Worm (Caenorhabditis elegans) whole organism, late embryonic: Measurements from ENCODE around the gene oac-55.

ENCODE experiments used
- C08G9.2 ChIP-seq: sonication (generic microtip); optimal IDR thresholded peaks from 2 replicates; lab custom pipeline; 2016; ENCODE audit warnings: mild to moderate bottlenecking, missing genetic modification characterization, moderate library complexity, missing compliant biosample characterization
- Y22D7AL.16 ChIP-seq: sonication (generic microtip); optimal IDR thresholded peaks from 2 replicates; lab custom pipeline; 2016; ENCODE audit warnings: missing genetic modification characterization, missing compliant biosample characterization
- ahr-1 ChIP-seq: sonication (generic microtip); optimal IDR thresholded peaks from 2 replicates; lab custom pipeline; 2016; ENCODE audit warnings: missing genetic modification characterization, missing compliant biosample characterization
- ama-1 ChIP-seq: fragments of 150-350 bp; optimal IDR thresholded peaks from 2 replicates; lab custom pipeline; 2014
- ceh-22 ChIP-seq: sonication (generic microtip); optimal IDR thresholded peaks from 2 replicates; lab custom pipeline; 2017; ENCODE audit warnings: missing biosample characterization, missing genetic modification characterization
- ceh-34 ChIP-seq: sonication (generic microtip); optimal IDR thresholded peaks from 2 replicates; lab custom pipeline; 2016; ENCODE audit warnings: mild to moderate bottlenecking, missing genetic modification characterization, missing compliant biosample characterization
- ceh-48 ChIP-seq: sonication (generic microtip); optimal IDR thresholded peaks from 2 replicates; lab custom pipeline; 2016; ENCODE audit warnings: missing genetic modification characterization, inconsistent platforms, missing compliant biosample characterization
- ceh-9 ChIP-seq: sonication (generic microtip); optimal IDR thresholded peaks from 2 replicates; lab custom pipeline; 2016; ENCODE audit warnings: mild to moderate bottlenecking, missing genetic modification characterization, inconsistent platforms, missing compliant biosample characterization
- elt-2 ChIP-seq: sonication (generic microtip); optimal IDR thresholded peaks from 2 replicates; lab custom pipeline; 2016; ENCODE audit warnings: missing genetic modification reagents, missing genetic modification characterization, missing compliant biosample characterization
- eyg-1 ChIP-seq: sonication (generic microtip); optimal IDR thresholded peaks from 2 replicates; lab custom pipeline; 2016; ENCODE audit warnings: missing genotype, missing genetic modification characterization, missing compliant biosample characterization
- fax-1 ChIP-seq: sonication (generic microtip); optimal IDR thresholded peaks from 2 replicates; lab custom pipeline; 2016; ENCODE audit warnings: missing genotype, missing genetic modification characterization, missing compliant biosample characterization
- fkh-10 ChIP-seq: fragments of 150-350 bp; optimal IDR thresholded peaks from 2 replicates; lab custom pipeline; 2014; ENCODE audit warnings: missing biosample characterization, missing genetic modification reagents, missing genetic modification characterization
- fkh-6 ChIP-seq: sonication (generic microtip); optimal IDR thresholded peaks from 2 replicates; lab custom pipeline; 2016; ENCODE audit warnings: missing genetic modification characterization, missing compliant biosample characterization
- gmeb-2 ChIP-seq: sonication (generic microtip); optimal IDR thresholded peaks from 2 replicates; lab custom pipeline; 2016; ENCODE audit warnings: missing genetic modification characterization, inconsistent platforms, missing compliant biosample characterization
- hlh-13 ChIP-seq: fragments of 200-800 bp; sonication (Bioruptor generic); optimal IDR thresholded peaks from 2 replicates; lab custom pipeline; 2018; ENCODE audit warnings: mild to moderate bottlenecking, missing genetic modification characterization, missing compliant biosample characterization
- hlh-30 ChIP-seq: sonication (generic microtip); optimal IDR thresholded peaks from 2 replicates; lab custom pipeline; 2017; ENCODE audit warnings: antibody characterized with exemption, missing genetic modification characterization, missing compliant biosample characterization; ENCODE audit not compliant: insufficient read depth
- hlh-6 ChIP-seq: sonication (generic microtip); optimal IDR thresholded peaks from 2 replicates; lab custom pipeline; 2016; ENCODE audit warnings: missing genotype, missing genetic modification characterization, missing compliant biosample characterization
- hlh-8 ChIP-seq: sonication (generic microtip); optimal IDR thresholded peaks from 2 replicates; lab custom pipeline; 2016; ENCODE audit warnings: missing genotype, missing genetic modification characterization, missing compliant biosample characterization
- lim-6 ChIP-seq: sonication (generic microtip); optimal IDR thresholded peaks from 2 replicates; lab custom pipeline; 2016; ENCODE audit warnings: missing genetic modification characterization, missing compliant biosample characterization
- mec-3 ChIP-seq: sonication (generic microtip); optimal IDR thresholded peaks from 2 replicates; lab custom pipeline; 2016; ENCODE audit warnings: borderline replicate concordance, missing genetic modification characterization, missing compliant biosample characterization
- nfya-1 ChIP-seq: sonication (generic microtip); optimal IDR thresholded peaks from 2 replicates; lab custom pipeline; 2017; ENCODE audit warnings: missing genetic modification characterization, mild to moderate bottlenecking, missing compliant biosample characterization, antibody characterized with exemption, moderate library complexity
- pax-1 ChIP-seq: fragments of 150-350 bp; optimal IDR thresholded peaks from 2 replicates; lab custom pipeline; 2014; ENCODE audit warnings: missing biosample characterization, missing genetic modification characterization
- pha-2 ChIP-seq: sonication (generic microtip); optimal IDR thresholded peaks from 2 replicates; lab custom pipeline; 2017; ENCODE audit warnings: mild to moderate bottlenecking, missing genetic modification characterization, missing compliant biosample characterization
- pros-1 ChIP-seq: fragments of 150-350 bp; optimal IDR thresholded peaks from 2 replicates; lab custom pipeline; 2014; ENCODE audit warnings: missing biosample characterization, missing genetic modification reagents, missing genetic modification characterization
- ref-2 ChIP-seq: sonication (generic microtip); optimal IDR thresholded peaks from 2 replicates; lab custom pipeline; 2016; ENCODE audit warnings: missing genetic modification characterization, missing compliant biosample characterization
- tbx-2 ChIP-seq: sonication (generic microtip); optimal IDR thresholded peaks from 2 replicates; lab custom pipeline; 2016; ENCODE audit warnings: missing genetic modification characterization, missing compliant biosample characterization
- tbx-7 ChIP-seq: sonication (generic microtip); optimal IDR thresholded peaks from 2 replicates; lab custom pipeline; 2016; ENCODE audit warnings: missing genotype, missing genetic modification characterization, missing compliant biosample characterization
- unc-42 ChIP-seq: sonication (generic microtip); optimal IDR thresholded peaks from 2 replicates; lab custom pipeline; 2016; ENCODE audit warnings: missing genotype, missing genetic modification characterization, missing compliant biosample characterization
- unc-86 ChIP-seq: sonication (generic microtip); optimal IDR thresholded peaks from 2 replicates; lab custom pipeline; 2016; ENCODE audit warnings: missing genetic modification characterization, missing compliant biosample characterization

Gene oac-55

ce11 chrV:3760839-3761238 lies at the start of gene oac-55:
Gene oac-55, plus strand, starts transcription at chrV:3761139.
- TF ChIP-seq pax-1: no peak
- no peak for TF ChIP-seq pha-2 (tag; lab: Kevin White, UChicago)
- TF ChIP-seq ref-2: no peak

- no peak for TF ChIP-seq fkh-10
- no peak for TF ChIP-seq fkh-6 (tag; lab: Kevin White, UChicago)
- TF ChIP-seq ceh-34: no peak
- no peak for TF ChIP-seq gmeb-2 (tag; lab: Kevin White, UChicago)
- no peak for TF ChIP-seq hlh-6 (tag; lab: Kevin White, UChicago)
- no peak for TF ChIP-seq unc-86
- no peak for TF ChIP-seq mec-3
These were observed 49.4 kb upstream of the oac-55 start for ce11 chrV:3711544-3711943.

- TF ChIP-seq fax-1 (tag; lab: Kevin White, UChicago): no peak
- TF ChIP-seq ceh-9 (tag; lab: Kevin White, UChicago): no peak
- TF ChIP-seq ceh-48 (tag; lab: Kevin White, UChicago): no peak
These were observed 48.7 kb upstream of the oac-55 start for ce11 chrV:3712192-3712591.

- TF ChIP-seq ceh-48 (tag; lab: Kevin White, UChicago) (peak; percentile 31), tbx-7 (tag; lab: Kevin White, UChicago) (no peak)
These were observed 48.0 kb upstream of the oac-55 start for ce11 chrV:3712955-3713354.

- TF ChIP-seq hlh-13 (no peak), pha-2 (tag; lab: Kevin White, UChicago) (no peak), lim-6 (no peak), hlh-30 (no peak)
These were observed 46.2 kb upstream of the oac-55 start for ce11 chrV:3714750-3715149.

ce11 chrV:3715488-3716019 lies 45.4 kb upstream of the oac-55 start, which contains the start of gene nrsn-1:
Gene nrsn-1, minus strand, starts transcription at chrV:3715969.
- TF ChIP-seq elt-2 (tag; lab: Kevin White, UChicago) (no peak), unc-42 (no peak), ceh-22 (tag; lab: Kevin White, UChicago) (no peak), eyg-1 (tag; lab: Kevin White, UChicago) (no peak), ama-1 (lab: Kevin White, UChicago) (no peak), tbx-2 (tag; lab: Kevin White, UChicago) (no peak), hlh-8 (tag; lab: Kevin White, UChicago) (no peak), C08G9.2 (tag; lab: Kevin White, UChicago) (no peak), ahr-1 (tag; lab: Kevin White, UChicago) (no peak), nfya-1 (tag; lab: Kevin White, UChicago) (no peak), fkh-6 (tag; lab: Kevin White, UChicago) (no peak), pros-1 (tag; lab: Kevin White, UChicago) (no peak), pha-2 (tag; lab: Kevin White, UChicago) (no peak), Y22D7AL.16 (tag; lab: Kevin White, UChicago) (no peak)

ce11 chrV:3716279-3716887 lies 44.6 kb upstream of the oac-55 start:
- TF ChIP-seq unc-42 (peak; percentile 35), ceh-48 (tag; lab: Kevin White, UChicago) (no peak)
